Fruit fly (Drosophila melanogaster) whole organism, embryonic: Measurements from ENCODE around the gene CAH9.

Experiments used
- Adf1 ChIP-seq: fragments of 200-800 bp; sonication (Bioruptor generic); IDR thresholded peaks from 2 replicates; pipeline ENCODE4 v1.3.6; 2022; ENCODE audit warnings: missing biosample characterization, missing genetic modification characterization
- Blimp-1 ChIP-seq: fragments of 200-800 bp; sonication (Bioruptor generic); optimal IDR thresholded peaks from 3 replicates; lab custom pipeline; 2018; ENCODE audit warnings: missing biosample characterization, missing genetic modification characterization, mild to moderate bottlenecking, moderate library complexity, missing genetic modification reagents
- Bteb2 ChIP-seq: fragments of 200-800 bp; sonication (Bioruptor generic); optimal IDR thresholded peaks from 2 replicates; lab custom pipeline; 2016; ENCODE audit warnings: missing biosample characterization, missing genetic modification characterization
- CG11695 ChIP-seq: fragments of 200-800 bp; sonication (Bioruptor generic); IDR thresholded peaks from 3 replicates; pipeline ENCODE4 v1.3.6; 2022; ENCODE audit warnings: missing biosample characterization, missing genetic modification characterization
- CG14441 ChIP-seq: fragments of 200-800 bp; sonication (Bioruptor generic); IDR thresholded peaks from 2 replicates; pipeline ENCODE4 v1.3.6; 2022; ENCODE audit warnings: missing biosample characterization, missing genetic modification characterization
- CG17361 ChIP-seq: fragments of 200-800 bp; sonication (Bioruptor generic); IDR thresholded peaks from 3 replicates; pipeline ENCODE4 v1.3.6; 2022; ENCODE audit warnings: missing biosample characterization, missing genetic modification characterization
- CG2199 ChIP-seq: fragments of 200-800 bp; sonication (Bioruptor generic); IDR thresholded peaks from 3 replicates; pipeline ENCODE4 v1.3.6; 2022; ENCODE audit warnings: missing biosample characterization, missing genetic modification characterization
- CG34224 ChIP-seq: fragments of 200-800 bp; sonication (Bioruptor generic); IDR thresholded peaks from 3 replicates; pipeline ENCODE4 v1.3.6; 2022; ENCODE audit warnings: missing biosample characterization, missing genetic modification characterization; ENCODE audit not compliant: partially characterized antibody
- CG7357 ChIP-seq: fragments of 200-800 bp; sonication (Bioruptor generic); IDR thresholded peaks from 3 replicates; pipeline ENCODE4 v1.3.6; 2022; ENCODE audit warnings: missing biosample characterization, missing genetic modification characterization
- CG9932 ChIP-seq: fragments of 200-800 bp; sonication (Bioruptor generic); IDR thresholded peaks from 2 replicates; pipeline ENCODE4 v1.3.6; 2022; ENCODE audit warnings: missing biosample characterization, missing genetic modification characterization
- CHES-1-like ChIP-seq: fragments of 200-800 bp; sonication (Bioruptor generic); optimal IDR thresholded peaks from 2 replicates; lab custom pipeline; 2016; ENCODE audit warnings: missing biosample characterization, missing genetic modification characterization
- Ets65A ChIP-seq: fragments of 200-800 bp; sonication (Bioruptor generic); peaks from one replicate; lab custom pipeline; 2016; ENCODE audit warnings: missing biosample characterization, missing genetic modification characterization
- Hand ChIP-seq: fragments of 200-800 bp; sonication (Bioruptor generic); optimal IDR thresholded peaks from 2 replicates; lab custom pipeline; 2017; ENCODE audit warnings: mild to moderate bottlenecking, missing biosample characterization, missing genetic modification reagents, missing genetic modification characterization
- Hr78 ChIP-seq, 2 experiments: fragments of 200-800 bp in 1 of 2; fragments of >200 bp in 1 of 2; sonication (Bioruptor generic) in 1 of 2; optimal IDR thresholded peaks; 2 replicates each; lab custom pipeline; 2017 to 2019; ENCODE audit warnings: missing biosample characterization in 2 of 2, missing genetic modification characterization in 2 of 2, mild to moderate bottlenecking in 1 of 2, moderate library complexity in 1 of 2
- Med ChIP-seq: fragments of 200-800 bp; sonication (Bioruptor generic); peaks from one replicate; lab custom pipeline; 2016; ENCODE audit warnings: missing biosample characterization, missing genetic modification characterization, mild to moderate bottlenecking, inconsistent platforms, moderate library complexity
- Neu2 ChIP-seq: fragments of 200-800 bp; sonication (Bioruptor generic); optimal IDR thresholded peaks from 3 replicates; lab custom pipeline; 2016; ENCODE audit warnings: missing biosample characterization, missing genetic modification characterization, borderline replicate concordance
- Opbp ChIP-seq: fragments of 200-800 bp; sonication (Bioruptor generic); IDR thresholded peaks from 3 replicates; pipeline ENCODE4 v1.3.6; 2022; ENCODE audit warnings: missing biosample characterization, missing genetic modification characterization; ENCODE audit not compliant: partially characterized antibody
- Pdp1 ChIP-seq, 2 experiments: fragments of 200-800 bp; sonication (Bioruptor generic); optimal IDR thresholded peaks; 3 replicates each; lab custom pipeline; 2016; ENCODE audit warnings: missing biosample characterization in 2 of 2, missing genetic modification characterization in 2 of 2, mild to moderate bottlenecking in 1 of 2, moderate library complexity in 1 of 2
- Sox100B ChIP-seq: fragments of 200-800 bp; sonication (Bioruptor generic); optimal IDR thresholded peaks from 3 replicates; lab custom pipeline; 2018; ENCODE audit warnings: missing biosample characterization, mild to moderate bottlenecking, missing genetic modification characterization
- bsh ChIP-seq, 2 experiments: fragments of 200-800 bp; sonication (Bioruptor generic); optimal IDR thresholded peaks; 2 replicates each; lab custom pipeline; 2017 to 2018; ENCODE audit warnings: mild to moderate bottlenecking in 2 of 2, missing biosample characterization in 2 of 2, missing genetic modification characterization in 2 of 2, moderate library complexity in 1 of 2
- cas ChIP-seq: fragments of 200-800 bp; sonication (Bioruptor generic); IDR thresholded peaks from 2 replicates; pipeline ENCODE4 v1.3.6; 2022; ENCODE audit warnings: missing biosample characterization, missing genetic modification characterization
- chif ChIP-seq, 2 experiments: fragments of 200-800 bp; sonication (Bioruptor generic); optimal IDR thresholded peaks; 3 replicates each; lab custom pipeline; 2016; ENCODE audit warnings: missing biosample characterization in 2 of 2, missing genetic modification characterization in 2 of 2
- ci ChIP-seq: fragments of 200-800 bp; sonication (Bioruptor generic); IDR thresholded peaks from 3 replicates; pipeline ENCODE4 v1.3.6; 2022; ENCODE audit warnings: missing biosample characterization, missing genetic modification characterization
- corto ChIP-seq: fragments of 200-800 bp; sonication (Bioruptor generic); optimal IDR thresholded peaks from 2 replicates; lab custom pipeline; 2016; ENCODE audit warnings: missing biosample characterization, mild to moderate bottlenecking, missing genetic modification characterization, moderate library complexity
- crol ChIP-seq: fragments of 200-800 bp; sonication (Bioruptor generic); IDR thresholded peaks from 2 replicates; pipeline ENCODE4 v1.3.6; 2022; ENCODE audit warnings: missing biosample characterization, missing genetic modification characterization
- hkb ChIP-seq, 2 experiments: fragments of 200-800 bp in 1 of 2; fragments of >200 bp in 1 of 2; sonication (Bioruptor generic) in 1 of 2; IDR thresholded peaks in 1 of 2; optimal IDR thresholded peaks in 1 of 2; 2 replicates each; pipeline versions ENCODE4 v1.3.6 to Lab custom; 2017 to 2022; ENCODE audit warnings: missing biosample characterization in 1 of 2, missing genetic modification characterization in 1 of 2
- ken ChIP-seq: fragments of 200-800 bp; sonication (Bioruptor generic); IDR thresholded peaks from 3 replicates; pipeline ENCODE4 v1.3.6; 2022; ENCODE audit warnings: missing biosample characterization, missing genetic modification characterization
- nmo ChIP-seq: fragments of 200-800 bp; sonication (Bioruptor generic); optimal IDR thresholded peaks from 2 replicates; lab custom pipeline; 2018; ENCODE audit warnings: missing biosample characterization, mild to moderate bottlenecking, missing genetic modification characterization, moderate library complexity
- oc ChIP-seq: fragments of 200-800 bp; sonication (Bioruptor generic); optimal IDR thresholded peaks from 2 replicates; lab custom pipeline; 2018; ENCODE audit warnings: missing biosample characterization, mild to moderate bottlenecking, missing genetic modification characterization, moderate library complexity
- run ChIP-seq: fragments of 200-800 bp; sonication (Bioruptor generic); optimal IDR thresholded peaks from 3 replicates; lab custom pipeline; 2018; ENCODE audit warnings: missing biosample characterization, mild to moderate bottlenecking, missing genetic modification characterization
- slp2 ChIP-seq: fragments of 200-800 bp; sonication (Bioruptor generic); optimal IDR thresholded peaks from 2 replicates; lab custom pipeline; 2016; ENCODE audit warnings: missing biosample characterization, missing genetic modification characterization
- sr ChIP-seq: fragments of 200-800 bp; sonication (Bioruptor generic); IDR thresholded peaks from 3 replicates; pipeline ENCODE4 v1.3.6; 2022; ENCODE audit warnings: missing biosample characterization, missing genetic modification characterization
- sug ChIP-seq: fragments of 200-800 bp; optimal IDR thresholded peaks from 2 replicates; lab custom pipeline; 2019; ENCODE audit warnings: missing biosample characterization, mild to moderate bottlenecking, missing genetic modification characterization, moderate library complexity
- usp ChIP-seq: fragments of >200 bp; optimal IDR thresholded peaks from 2 replicates; lab custom pipeline; 2017; ENCODE audit warnings: missing biosample characterization, missing genetic modification characterization

CAH9 gene

DNA sequence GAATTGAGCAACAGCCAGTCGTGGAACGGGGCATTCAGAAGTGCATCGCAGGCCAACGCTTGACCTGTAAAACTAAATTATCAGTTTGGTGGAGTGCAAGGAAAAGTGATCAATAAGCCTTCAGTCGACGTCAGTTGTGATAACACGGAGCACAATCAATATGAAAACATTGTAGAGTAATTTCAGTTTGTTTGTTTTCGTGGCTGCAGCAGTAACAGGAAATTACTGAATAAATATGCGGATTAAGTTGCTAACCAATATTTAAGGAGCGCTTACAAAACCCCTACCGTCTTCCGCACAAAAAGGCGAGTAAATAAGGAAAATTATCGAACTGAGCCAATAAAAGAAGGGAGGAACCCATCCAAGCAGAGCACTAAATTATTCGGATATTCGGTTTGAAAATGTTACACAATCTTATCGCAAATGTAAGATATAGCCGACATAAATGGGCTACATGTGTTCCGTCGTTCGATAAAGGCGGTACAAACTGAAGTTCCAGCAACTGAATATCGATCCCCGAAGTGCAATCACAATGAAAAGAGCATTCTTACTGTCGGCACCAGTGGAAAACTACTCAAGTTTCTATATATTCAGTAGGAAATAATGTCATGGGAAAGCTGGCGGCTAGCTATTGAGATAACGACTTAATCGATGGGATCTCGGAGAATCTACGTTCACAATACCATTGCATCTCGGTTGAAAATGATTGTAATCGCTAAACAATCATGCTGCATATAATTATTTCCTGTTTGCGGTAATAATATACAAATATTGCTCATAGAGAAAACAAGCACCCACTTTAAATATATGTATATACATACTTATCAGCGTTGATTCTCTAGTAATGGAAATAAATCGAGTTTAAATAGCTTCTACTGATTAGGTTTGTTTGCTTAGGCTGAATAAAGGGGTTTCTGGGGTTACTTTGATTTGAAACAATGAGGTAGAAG is 30.0 kb upstream of the CAH9 start (continued):
- no peak for TF ChIP-seq cas (GFP tag; lab: Robert Waterston, UW)
- TF ChIP-seq CG17361 (GFP tag; lab: Robert Waterston, UW) = peak; percentile 65; the same call in 2 of the 3 replicates
- TF ChIP-seq CHES-1-like (GFP tag; lab: Kevin White, UChicago) = peak; percentile 50
- no peak for TF ChIP-seq CG7357
- peak; percentile 71 for TF ChIP-seq Sox100B (GFP tag; lab: Kevin White, UChicago)
- TF ChIP-seq run (tag; lab: Kevin White, UChicago) = peak; percentile 30
- TF ChIP-seq CG14441 = peak; percentile 34; the same call in 1 of the 2 replicates
- peak; percentile 43 for TF ChIP-seq slp2 (GFP tag; lab: Kevin White, UChicago)
- TF ChIP-seq Neu2 = no peak
- TF ChIP-seq CG9932 (GFP tag; lab: Robert Waterston, UW) = no peak
- TF ChIP-seq usp (GFP tag; lab: Kevin White, UChicago) = no peak
- no peak for TF ChIP-seq Adf1 (GFP tag; lab: Robert Waterston, UW)
- TF ChIP-seq nmo (GFP tag; lab: Kevin White, UChicago) = peak; percentile 27
- peak; percentile 75 for TF ChIP-seq oc (tag; lab: Kevin White, UChicago)
- TF ChIP-seq Bteb2 (GFP tag; lab: Kevin White, UChicago) = peak; percentile 58
- no peak for TF ChIP-seq Hand (GFP tag; lab: Kevin White, UChicago)
- TF ChIP-seq Ets65A (GFP tag; lab: Kevin White, UChicago) = no peak
- no peak for TF ChIP-seq Opbp (GFP tag; lab: Robert Waterston, UW)
- no peak for TF ChIP-seq crol (GFP tag; lab: Robert Waterston, UW)
- TF ChIP-seq corto (GFP tag; lab: Kevin White, UChicago) = no peak

DNA sequence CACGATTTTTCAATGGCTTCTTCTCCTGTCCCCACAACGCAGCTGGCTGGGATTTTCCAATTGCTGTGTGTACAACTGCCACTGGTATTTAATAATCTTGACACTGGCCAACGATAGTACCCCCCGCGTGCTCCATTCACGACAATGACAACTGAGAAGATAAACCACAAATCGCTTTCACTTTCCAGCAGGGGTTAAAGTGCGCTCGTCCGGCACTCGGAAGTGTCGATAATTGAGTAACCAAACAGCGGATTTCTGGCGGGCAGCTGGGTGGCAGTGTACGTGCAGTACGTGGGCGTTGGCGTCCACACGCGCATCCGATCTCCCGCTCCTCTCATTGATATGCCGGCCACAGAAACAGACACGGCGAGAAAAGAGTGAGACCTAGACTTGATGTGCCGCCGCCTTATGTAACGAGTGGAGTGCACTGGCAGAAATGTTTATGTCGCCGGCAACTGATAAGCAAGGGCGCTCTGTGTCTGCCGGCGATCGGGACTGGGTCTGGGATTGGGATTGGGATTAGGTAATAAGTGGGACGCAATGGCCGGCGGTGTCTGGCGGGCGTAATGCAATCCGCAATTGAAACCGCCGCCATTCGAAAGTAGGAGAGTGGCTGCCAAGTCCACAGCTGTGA is 28.9 kb upstream of the CAH9 start:
- TF ChIP-seq Hr78 (GFP tag; optimal IDR thresholded peaks at IDR 0.05; lab: Kevin White, UChicago) = peak in 1 of 2 experiments; percentile 92
- no peak for TF ChIP-seq chif (GFP tag; optimal IDR thresholded peaks at IDR 0.05; lab: Kevin White, UChicago)
- TF ChIP-seq ci (GFP tag; lab: Robert Waterston, UW) = 0 out of 3 replicates have a peak, but pooled peaks have one; percentile 15
- peak; percentile 50 for TF ChIP-seq Med (GFP tag; lab: Kevin White, UChicago)
- TF ChIP-seq Pdp1 (GFP tag; optimal IDR thresholded peaks at IDR 0.05; lab: Kevin White, UChicago) = peak in 1 of 2 experiments; percentile 95
- peak; percentile 70 for TF ChIP-seq sr
- TF ChIP-seq CG34224 = no peak
- peak; percentile 65 for TF ChIP-seq Blimp-1 (GFP tag; lab: Kevin White, UChicago)
- TF ChIP-seq sug (tag; lab: Kevin White, UChicago) = peak; percentile 39
- no peak for TF ChIP-seq CG11695 (GFP tag; lab: Robert Waterston, UW)
- TF ChIP-seq hkb (optimal IDR thresholded peaks at IDR 0.05; lab: Kevin White, UChicago) = no peak
- TF ChIP-seq hkb (GFP tag; IDR thresholded peaks at IDR 0.05; lab: Robert Waterston, UW) = peak; percentile 21; the same call in 1 of the 2 replicates
- no peak for TF ChIP-seq bsh (GFP tag; optimal IDR thresholded peaks at IDR 0.05; lab: Kevin White, UChicago)
- 0 out of 3 replicates have a peak, but pooled peaks have one; percentile 15 for TF ChIP-seq ken (GFP tag; lab: Robert Waterston, UW)
- TF ChIP-seq CG2199 (GFP tag; lab: Robert Waterston, UW) = 0 out of 3 replicates have a peak, but pooled peaks have one; percentile 16
